Fruit fly (Drosophila melanogaster) whole organism, embryonic: ENCODE results near the gene DIP-alpha.

Experiments
- B-H2 ChIP-seq: fragments of 200-800 bp; sonication (Bioruptor generic); optimal IDR thresholded peaks from 2 replicates; lab custom pipeline; 2018; ENCODE audit warnings: missing biosample characterization, mild to moderate bottlenecking, missing genetic modification characterization
- Bteb2 ChIP-seq: fragments of 200-800 bp; sonication (Bioruptor generic); optimal IDR thresholded peaks from 2 replicates; lab custom pipeline; 2016; ENCODE audit warnings: missing biosample characterization, missing genetic modification characterization
- C15 ChIP-seq: fragments of 200-800 bp; sonication (Bioruptor generic); IDR thresholded peaks from 3 replicates; pipeline ENCODE4 v1.3.6; 2022; ENCODE audit warnings: missing biosample characterization, missing genetic modification characterization
- CG10209 ChIP-seq: fragments of 200-800 bp; sonication (Bioruptor generic); optimal IDR thresholded peaks from 3 replicates; lab custom pipeline; 2017; ENCODE audit warnings: missing biosample characterization, mild to moderate bottlenecking, missing genetic modification characterization, missing genetic modification reagents
- CG10274 ChIP-seq: fragments of 200-800 bp; sonication (Bioruptor generic); optimal IDR thresholded peaks from 3 replicates; lab custom pipeline; 2017; ENCODE audit warnings: missing biosample characterization, mild to moderate bottlenecking, missing genetic modification characterization
- CG11093 ChIP-seq: fragments of 200-800 bp; sonication (Bioruptor generic); IDR thresholded peaks from 3 replicates; pipeline ENCODE4 v1.3.6; 2022; ENCODE audit warnings: missing biosample characterization, missing genetic modification characterization
- CG11456 ChIP-seq: fragments of 200-800 bp; sonication (Bioruptor generic); IDR thresholded peaks from 3 replicates; pipeline ENCODE4 v1.3.6; 2022; ENCODE audit warnings: missing biosample characterization, missing genetic modification characterization
- CG12236 ChIP-seq: fragments of 200-800 bp; sonication (Bioruptor generic); optimal IDR thresholded peaks from 2 replicates; lab custom pipeline; 2016; ENCODE audit warnings: missing biosample characterization, missing genetic modification characterization
- CG12942 ChIP-seq: fragments of 200-800 bp; sonication (Bioruptor generic); optimal IDR thresholded peaks from 3 replicates; lab custom pipeline; 2016; ENCODE audit warnings: missing biosample characterization, missing genetic modification characterization
- CG13624 ChIP-seq: fragments of 200-800 bp; sonication (Bioruptor generic); optimal IDR thresholded peaks from 2 replicates; lab custom pipeline; 2016; ENCODE audit warnings: missing biosample characterization, missing genetic modification characterization
- CG1792 ChIP-seq: fragments of 200-800 bp; sonication (Bioruptor generic); optimal IDR thresholded peaks from 2 replicates; lab custom pipeline; 2016; ENCODE audit warnings: missing biosample characterization, missing genetic modification characterization
- CG2875 ChIP-seq: fragments of 200-800 bp; sonication (Bioruptor generic); optimal IDR thresholded peaks from 2 replicates; lab custom pipeline; 2017; ENCODE audit warnings: missing biosample characterization, mild to moderate bottlenecking, missing genetic modification characterization, missing genetic modification reagents
- CG3281 ChIP-seq: fragments of 200-800 bp; sonication (Bioruptor generic); optimal IDR thresholded peaks from 3 replicates; lab custom pipeline; 2017; ENCODE audit warnings: missing biosample characterization, mild to moderate bottlenecking, missing genetic modification characterization
- CG33557 ChIP-seq: fragments of 200-800 bp; sonication (Bioruptor generic); optimal IDR thresholded peaks from 2 replicates; lab custom pipeline; 2019; ENCODE audit warnings: missing biosample characterization, mild to moderate bottlenecking, missing genetic modification characterization, moderate library complexity
- CG42726 ChIP-seq: fragments of 200-800 bp; sonication (Bioruptor generic); IDR thresholded peaks from 2 replicates; pipeline ENCODE4 v1.3.6; 2022; ENCODE audit warnings: missing biosample characterization, missing genetic modification characterization; ENCODE audit not compliant: partially characterized antibody
- CG6689 ChIP-seq: fragments of 200-800 bp; sonication (Bioruptor generic); IDR thresholded peaks from 2 replicates; pipeline ENCODE4 v1.3.6; 2022; ENCODE audit warnings: missing biosample characterization, missing genetic modification characterization
- CG7839 ChIP-seq: fragments of 200-800 bp; sonication (Bioruptor generic); optimal IDR thresholded peaks from 3 replicates; lab custom pipeline; 2018; ENCODE audit warnings: missing biosample characterization, mild to moderate bottlenecking, missing genetic modification characterization, moderate library complexity
- CG8281 ChIP-seq: fragments of 200-800 bp; sonication (Bioruptor generic); optimal IDR thresholded peaks from 2 replicates; lab custom pipeline; 2018; ENCODE audit warnings: missing biosample characterization, mild to moderate bottlenecking, missing genetic modification characterization, moderate library complexity
- CG8359 ChIP-seq: fragments of 200-800 bp; sonication (Bioruptor generic); optimal IDR thresholded peaks from 2 replicates; lab custom pipeline; 2017; ENCODE audit warnings: missing biosample characterization, mild to moderate bottlenecking, missing genetic modification characterization, borderline replicate concordance
- CG8944 ChIP-seq: fragments of 200-800 bp; sonication (Bioruptor generic); optimal IDR thresholded peaks from 3 replicates; lab custom pipeline; 2016; ENCODE audit warnings: missing biosample characterization, missing genetic modification characterization
- CG9797 ChIP-seq: fragments of 200-800 bp; sonication (Bioruptor generic); optimal IDR thresholded peaks from 3 replicates; lab custom pipeline; 2018; ENCODE audit warnings: missing biosample characterization, mild to moderate bottlenecking, missing genetic modification characterization
- CG9876 ChIP-seq: fragments of 200-800 bp; sonication (Bioruptor generic); optimal IDR thresholded peaks from 2 replicates; lab custom pipeline; 2016; ENCODE audit warnings: missing biosample characterization, missing genetic modification characterization
- CrebB ChIP-seq: fragments of 200-800 bp; sonication (Bioruptor generic); optimal IDR thresholded peaks from 3 replicates; lab custom pipeline; 2018; ENCODE audit warnings: missing biosample characterization, mild to moderate bottlenecking, missing genetic modification characterization
- E2f2 ChIP-seq: fragments of 200-800 bp; sonication (Bioruptor generic); IDR thresholded peaks from 2 replicates; pipeline ENCODE4 v1.3.6; 2022; ENCODE audit warnings: missing biosample characterization, missing genetic modification characterization
- Ets97D ChIP-seq: fragments of 200-800 bp; sonication (Bioruptor generic); optimal IDR thresholded peaks from 3 replicates; lab custom pipeline; 2016; ENCODE audit warnings: missing biosample characterization, missing genetic modification characterization
- HmgZ ChIP-seq: fragments of 200-800 bp; sonication (Bioruptor generic); optimal IDR thresholded peaks from 2 replicates; lab custom pipeline; 2018; ENCODE audit warnings: missing biosample characterization, mild to moderate bottlenecking, missing genetic modification characterization
- Hmr ChIP-seq: fragments of 200-800 bp; sonication (Bioruptor generic); optimal IDR thresholded peaks from 3 replicates; lab custom pipeline; 2017; ENCODE audit warnings: mild to moderate bottlenecking, missing biosample characterization, missing genetic modification reagents, missing genetic modification characterization
- MTF-1 ChIP-seq: fragments of 200-800 bp; sonication (Bioruptor generic); optimal IDR thresholded peaks from 2 replicates; lab custom pipeline; 2018; ENCODE audit warnings: missing biosample characterization, mild to moderate bottlenecking, missing genetic modification characterization, borderline replicate concordance
- Optix ChIP-seq: fragments of 200-800 bp; sonication (Bioruptor generic); IDR thresholded peaks from 3 replicates; pipeline ENCODE4 v1.3.6; 2022; ENCODE audit warnings: missing biosample characterization, missing genetic modification characterization
- Ptx1 ChIP-seq: fragments of 200-800 bp; sonication (Bioruptor generic); IDR thresholded peaks from 2 replicates; pipeline ENCODE4 v1.3.6; 2022; ENCODE audit warnings: missing biosample characterization, missing genetic modification characterization
- Sry-β ChIP-seq: fragments of 200-800 bp; sonication (Bioruptor generic); optimal IDR thresholded peaks from 2 replicates; lab custom pipeline; 2018; ENCODE audit warnings: missing biosample characterization, mild to moderate bottlenecking, missing genetic modification characterization, moderate library complexity
- YL-1 ChIP-seq: fragments of 200-800 bp; sonication (Bioruptor generic); optimal IDR thresholded peaks from 3 replicates; lab custom pipeline; 2017; ENCODE audit warnings: missing biosample characterization, mild to moderate bottlenecking, missing genetic modification characterization
- ab ChIP-seq: fragments of 200-800 bp; sonication (Bioruptor generic); optimal IDR thresholded peaks from 2 replicates; lab custom pipeline; 2016; ENCODE audit warnings: missing biosample characterization, missing genetic modification characterization
- abd-A ChIP-seq: fragments of 200-800 bp; sonication (Bioruptor generic); optimal IDR thresholded peaks from 3 replicates; lab custom pipeline; 2019; ENCODE audit warnings: missing biosample characterization, mild to moderate bottlenecking, missing genetic modification characterization, moderate library complexity
- ap ChIP-seq: fragments of 200-800 bp; sonication (Bioruptor generic); IDR thresholded peaks from 2 replicates; pipeline ENCODE4 v1.3.6; 2022; ENCODE audit warnings: missing biosample characterization, missing genetic modification characterization
- bcd ChIP-seq: fragments of 200-800 bp; sonication (Bioruptor generic); optimal IDR thresholded peaks from 2 replicates; lab custom pipeline; 2017; ENCODE audit warnings: missing biosample characterization, mild to moderate bottlenecking, missing genetic modification characterization
- bigmax ChIP-seq: fragments of 200-800 bp; sonication (Bioruptor generic); optimal IDR thresholded peaks from 2 replicates; lab custom pipeline; 2018; ENCODE audit warnings: missing biosample characterization, mild to moderate bottlenecking, missing genetic modification characterization
- corto ChIP-seq: fragments of 200-800 bp; sonication (Bioruptor generic); optimal IDR thresholded peaks from 2 replicates; lab custom pipeline; 2016; ENCODE audit warnings: missing biosample characterization, mild to moderate bottlenecking, missing genetic modification characterization, moderate library complexity
- dm ChIP-seq: fragments of 200-800 bp; sonication (Bioruptor generic); optimal IDR thresholded peaks from 3 replicates; lab custom pipeline; 2016; ENCODE audit warnings: missing biosample characterization, missing genetic modification characterization
- emc ChIP-seq: fragments of 200-800 bp; sonication (Bioruptor generic); optimal IDR thresholded peaks from 2 replicates; lab custom pipeline; 2016; ENCODE audit warnings: missing biosample characterization, missing genetic modification characterization
- ewg ChIP-seq: fragments of 200-800 bp; sonication (Bioruptor generic); optimal IDR thresholded peaks from 3 replicates; lab custom pipeline; 2017; ENCODE audit warnings: mild to moderate bottlenecking, missing biosample characterization, missing genetic modification reagents, missing genetic modification characterization
- nerfin-1 ChIP-seq: fragments of 200-800 bp; sonication (Bioruptor generic); optimal IDR thresholded peaks from 3 replicates; lab custom pipeline; 2019; ENCODE audit warnings: missing biosample characterization, mild to moderate bottlenecking, missing genetic modification characterization, moderate library complexity
- otp ChIP-seq: fragments of 200-800 bp; sonication (Bioruptor generic); IDR thresholded peaks from 3 replicates; pipeline ENCODE4, ENCODE4 v1.3.6; 2022; ENCODE audit warnings: missing biosample characterization, missing genetic modification characterization
- pb ChIP-seq: fragments of 200-800 bp; sonication (Bioruptor generic); optimal IDR thresholded peaks from 3 replicates; lab custom pipeline; 2016; ENCODE audit warnings: missing biosample characterization, missing genetic modification characterization
- phol ChIP-seq: fragments of 200-800 bp; sonication (Bioruptor generic); optimal IDR thresholded peaks from 3 replicates; lab custom pipeline; 2018; ENCODE audit warnings: missing biosample characterization, mild to moderate bottlenecking, missing genetic modification characterization, moderate library complexity
- pnt ChIP-seq: fragments of 200-800 bp; sonication (Bioruptor generic); optimal IDR thresholded peaks from 3 replicates; lab custom pipeline; 2016; ENCODE audit warnings: missing biosample characterization, missing genetic modification characterization
- row ChIP-seq: fragments of 200-800 bp; sonication (Bioruptor generic); IDR thresholded peaks from 3 replicates; pipeline ENCODE4 v1.3.6; 2022; ENCODE audit warnings: missing biosample characterization, missing genetic modification characterization
- sens ChIP-seq: fragments of 200-800 bp; sonication (Bioruptor generic); peaks from one replicate; lab custom pipeline; 2016; ENCODE audit warnings: missing biosample characterization, missing genetic modification characterization
- sna ChIP-seq: fragments of 200-800 bp; sonication (Bioruptor generic); IDR thresholded peaks from 2 replicates; pipeline ENCODE4 v1.3.6; 2022; ENCODE audit warnings: missing biosample characterization, missing genetic modification characterization; ENCODE audit not compliant: partially characterized antibody
- stc ChIP-seq: fragments of 200-800 bp; sonication (Bioruptor generic); IDR thresholded peaks from 2 replicates; pipeline ENCODE4 v1.3.6; 2022; ENCODE audit warnings: missing biosample characterization, missing genetic modification characterization

The DIP-alpha gene

DNA sequence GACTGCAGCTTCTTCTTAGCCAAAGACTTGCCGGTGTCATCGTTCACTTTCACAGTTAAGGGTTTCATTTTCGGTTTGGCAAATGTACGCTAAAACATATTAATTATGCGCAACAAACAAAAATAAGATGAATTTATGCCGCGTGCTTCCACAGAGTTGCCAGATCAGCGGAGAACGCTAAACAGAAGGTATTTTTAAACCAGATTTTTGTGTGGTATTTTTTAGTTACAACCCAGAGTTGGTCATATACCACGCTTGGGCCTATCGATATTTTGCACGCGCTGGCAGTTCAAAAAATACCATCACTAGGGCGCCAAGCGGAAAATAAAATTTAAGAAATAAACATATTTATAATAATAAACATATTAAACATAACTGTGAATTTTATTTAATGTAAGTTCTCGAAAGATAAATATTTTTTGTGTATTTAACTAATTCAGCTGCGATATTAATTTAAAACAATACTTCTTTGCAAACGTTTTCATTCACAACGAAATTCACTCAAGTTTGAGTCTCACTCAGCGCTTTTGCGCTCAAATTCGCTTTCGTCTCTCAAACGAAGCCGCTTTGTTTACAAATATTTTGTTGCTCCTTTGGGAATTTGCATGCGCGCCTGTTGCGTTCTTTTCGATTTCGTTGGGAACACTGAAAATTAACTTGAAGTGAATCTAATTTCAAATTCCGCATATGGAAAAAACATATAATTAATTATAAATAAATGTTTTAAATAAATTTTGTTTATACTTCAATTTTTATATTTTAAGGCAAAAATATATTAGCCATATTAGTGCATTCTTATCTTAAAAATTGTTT is 2.2 kb upstream of the DIP-alpha start, which contains the start of gene CG2875:
TSS of gene CG2875 (minus strand) at position 185 of the 813 bp plus-strand sequence.
- TF ChIP-seq sna (GFP tag; lab: Robert Waterston, UW) = peak; percentile 54; the same call in 1 of the 2 replicates
- no peak for TF ChIP-seq CG8944 (GFP tag; lab: Kevin White, UChicago)
- TF ChIP-seq Bteb2 (GFP tag; lab: Kevin White, UChicago) = no peak
- TF ChIP-seq dm = peak; percentile 89
- no peak for TF ChIP-seq CG8281 (tag; lab: Kevin White, UChicago)
- TF ChIP-seq CG10209 (GFP tag; lab: Kevin White, UChicago) = no peak
- TF ChIP-seq CG11456 (GFP tag; lab: Robert Waterston, UW) = no peak
- TF ChIP-seq E2f2 (GFP tag; lab: Robert Waterston, UW) = peak; percentile 95
- no peak for TF ChIP-seq pb (GFP tag; lab: Kevin White, UChicago)
- peak; percentile 17 for TF ChIP-seq HmgZ
- no peak for TF ChIP-seq abd-A (tag; lab: Kevin White, UChicago)
- no peak for TF ChIP-seq CG2875
- no peak for TF ChIP-seq C15
- TF ChIP-seq bigmax (GFP tag; lab: Kevin White, UChicago) = no peak
- TF ChIP-seq pnt = no peak
- no peak for TF ChIP-seq ab (GFP tag; lab: Kevin White, UChicago)
- no peak for TF ChIP-seq CG33557 (GFP tag; lab: Kevin White, UChicago)
- TF ChIP-seq phol = peak; percentile 20
- peak; percentile 57; the same call in 1 of the 2 replicates for TF ChIP-seq CG42726 (GFP tag; lab: Robert Waterston, UW)
- no peak for TF ChIP-seq sens (GFP tag; lab: Kevin White, UChicago)
- TF ChIP-seq CG1792 (GFP tag; lab: Kevin White, UChicago) = no peak
- no peak for TF ChIP-seq CG12236 (GFP tag; lab: Kevin White, UChicago)
- no peak for TF ChIP-seq Sry-β (GFP tag; lab: Kevin White, UChicago)
- TF ChIP-seq Hmr = no peak
- TF ChIP-seq nerfin-1 (tag; lab: Kevin White, UChicago) = peak; percentile 68
- TF ChIP-seq CG11093 = no peak
- no peak for TF ChIP-seq CG13624
- TF ChIP-seq ewg (GFP tag; lab: Kevin White, UChicago) = no peak
- peak; percentile 78 for TF ChIP-seq CG9797
- TF ChIP-seq CG8359 = no peak
- TF ChIP-seq CrebB (tag; lab: Kevin White, UChicago) = no peak
- no peak for TF ChIP-seq otp
- TF ChIP-seq CG3281 (GFP tag; lab: Kevin White, UChicago) = no peak
- no peak for TF ChIP-seq ap
- no peak for TF ChIP-seq Optix
- no peak for TF ChIP-seq B-H2
- TF ChIP-seq CG12942 (GFP tag; lab: Kevin White, UChicago) = no peak
- TF ChIP-seq stc = no peak
- no peak for TF ChIP-seq CG6689 (GFP tag; lab: Robert Waterston, UW)
- no peak for TF ChIP-seq emc (GFP tag; lab: Kevin White, UChicago)
- TF ChIP-seq bcd (GFP tag; lab: Kevin White, UChicago) = no peak
- TF ChIP-seq CG7839 (tag; lab: Kevin White, UChicago) = peak; percentile 7
- no peak for TF ChIP-seq MTF-1 (GFP tag; lab: Kevin White, UChicago)
- no peak for TF ChIP-seq CG10274 (GFP tag; lab: Kevin White, UChicago)
- peak; percentile 82 for TF ChIP-seq YL-1 (GFP tag; lab: Kevin White, UChicago)
- peak; percentile 62 for TF ChIP-seq Ets97D (GFP tag; lab: Kevin White, UChicago)
- no peak for TF ChIP-seq corto
- no peak for TF ChIP-seq Ptx1
- no peak for TF ChIP-seq CG9876 (GFP tag; lab: Kevin White, UChicago)
- peak; percentile 25; the same call in 2 of the 3 replicates for TF ChIP-seq row
